Fruit fly (Drosophila melanogaster) whole organism, embryonic: Measurements from ENCODE around the gene CG14269.

Experiments used
- Antp ChIP-seq: fragments of 200-800 bp; sonication (Bioruptor generic); optimal IDR thresholded peaks from 3 replicates; lab custom pipeline; 2016; ENCODE audit warnings: missing biosample characterization, missing genetic modification characterization
- Bdp1 ChIP-seq: fragments of 200-800 bp; sonication (Bioruptor generic); optimal IDR thresholded peaks from 3 replicates; lab custom pipeline; 2016; ENCODE audit warnings: missing biosample characterization, missing genetic modification characterization
- CG10267 ChIP-seq: fragments of 200-800 bp; sonication (Bioruptor generic); optimal IDR thresholded peaks from 2 replicates; lab custom pipeline; 2018; ENCODE audit warnings: missing biosample characterization, mild to moderate bottlenecking, missing genetic modification characterization, moderate library complexity
- CG10959 ChIP-seq: fragments of 200-800 bp; sonication (Bioruptor generic); IDR thresholded peaks from 2 replicates; pipeline ENCODE4 v1.3.6; 2022; ENCODE audit warnings: missing biosample characterization, missing genetic modification characterization
- CG11504 ChIP-seq: fragments of 200-800 bp; sonication (Bioruptor generic); optimal IDR thresholded peaks from 3 replicates; lab custom pipeline; 2019; ENCODE audit warnings: missing biosample characterization, mild to moderate bottlenecking, missing genetic modification characterization, moderate library complexity
- CG12659 ChIP-seq: fragments of 200-800 bp; sonication (Bioruptor generic); optimal IDR thresholded peaks from 3 replicates; lab custom pipeline; 2017; ENCODE audit warnings: mild to moderate bottlenecking, missing biosample characterization, missing genetic modification reagents, missing genetic modification characterization
- CG15073 ChIP-seq: fragments of 200-800 bp; sonication (Bioruptor generic); optimal IDR thresholded peaks from 2 replicates; lab custom pipeline; 2016; ENCODE audit warnings: missing biosample characterization, missing genetic modification characterization
- CG1529 ChIP-seq: fragments of 200-800 bp; sonication (Bioruptor generic); optimal IDR thresholded peaks from 3 replicates; lab custom pipeline; 2018; ENCODE audit warnings: missing biosample characterization, missing genetic modification characterization
- CG17361 ChIP-seq: fragments of 200-800 bp; sonication (Bioruptor generic); IDR thresholded peaks from 3 replicates; pipeline ENCODE4 v1.3.6; 2022; ENCODE audit warnings: missing biosample characterization, missing genetic modification characterization
- CG17912 ChIP-seq: fragments of 200-800 bp; sonication (Bioruptor generic); optimal IDR thresholded peaks from 2 replicates; lab custom pipeline; 2018; ENCODE audit warnings: missing biosample characterization, mild to moderate bottlenecking, missing genetic modification characterization
- CG2875 ChIP-seq: fragments of 200-800 bp; sonication (Bioruptor generic); optimal IDR thresholded peaks from 2 replicates; lab custom pipeline; 2017; ENCODE audit warnings: missing biosample characterization, mild to moderate bottlenecking, missing genetic modification characterization, missing genetic modification reagents
- CG2889 ChIP-seq: fragments of 200-800 bp; sonication (Bioruptor generic); IDR thresholded peaks from 3 replicates; pipeline ENCODE4 v1.3.6; 2022; ENCODE audit warnings: missing biosample characterization, missing genetic modification characterization
- CG33557 ChIP-seq: fragments of 200-800 bp; sonication (Bioruptor generic); optimal IDR thresholded peaks from 2 replicates; lab custom pipeline; 2019; ENCODE audit warnings: missing biosample characterization, mild to moderate bottlenecking, missing genetic modification characterization, moderate library complexity
- CG34224 ChIP-seq: fragments of 200-800 bp; sonication (Bioruptor generic); IDR thresholded peaks from 3 replicates; pipeline ENCODE4 v1.3.6; 2022; ENCODE audit warnings: missing biosample characterization, missing genetic modification characterization; ENCODE audit not compliant: partially characterized antibody
- CG34422 ChIP-seq: fragments of 200-800 bp; sonication (Bioruptor generic); IDR thresholded peaks from 3 replicates; pipeline ENCODE4 v1.3.6; 2022; ENCODE audit warnings: missing biosample characterization, missing genetic modification characterization
- CG3838 ChIP-seq: fragments of 200-800 bp; sonication (Bioruptor generic); optimal IDR thresholded peaks from 3 replicates; lab custom pipeline; 2016; ENCODE audit warnings: missing biosample characterization, missing genetic modification characterization
- CG42726 ChIP-seq: fragments of 200-800 bp; sonication (Bioruptor generic); IDR thresholded peaks from 2 replicates; pipeline ENCODE4 v1.3.6; 2022; ENCODE audit warnings: missing biosample characterization, missing genetic modification characterization; ENCODE audit not compliant: partially characterized antibody
- CG4360 ChIP-seq: fragments of 200-800 bp; sonication (Bioruptor generic); IDR thresholded peaks from 2 replicates; pipeline ENCODE4 v1.3.6; 2022; ENCODE audit warnings: missing biosample characterization, missing genetic modification characterization
- CG7786 ChIP-seq: fragments of 200-800 bp; sonication (Bioruptor generic); optimal IDR thresholded peaks from 2 replicates; lab custom pipeline; 2016; ENCODE audit warnings: missing biosample characterization, missing genetic modification characterization
- CG8388 ChIP-seq: fragments of 200-800 bp; sonication (Bioruptor generic); optimal IDR thresholded peaks from 2 replicates; lab custom pipeline; 2019; ENCODE audit warnings: missing biosample characterization, mild to moderate bottlenecking, missing genetic modification characterization, moderate library complexity
- CG9727 ChIP-seq: fragments of 200-800 bp; sonication (Bioruptor generic); optimal IDR thresholded peaks from 3 replicates; lab custom pipeline; 2017; ENCODE audit warnings: missing biosample characterization, mild to moderate bottlenecking, missing genetic modification characterization
- CrebB ChIP-seq: fragments of 200-800 bp; sonication (Bioruptor generic); optimal IDR thresholded peaks from 3 replicates; lab custom pipeline; 2018; ENCODE audit warnings: missing biosample characterization, mild to moderate bottlenecking, missing genetic modification characterization
- Dek ChIP-seq: fragments of 200-800 bp; sonication (Bioruptor generic); optimal IDR thresholded peaks from 3 replicates; lab custom pipeline; 2019; ENCODE audit warnings: missing biosample characterization, mild to moderate bottlenecking, missing genetic modification characterization, moderate library complexity
- Dref ChIP-seq: fragments of 200-800 bp; sonication (Bioruptor generic); IDR thresholded peaks from 2 replicates; pipeline ENCODE4 v1.3.6; 2022; ENCODE audit warnings: missing biosample characterization, missing genetic modification characterization
- Drgx ChIP-seq: fragments of 200-800 bp; sonication (Bioruptor generic); IDR thresholded peaks from 2 replicates; pipeline ENCODE4 v1.3.6; 2022; ENCODE audit warnings: missing biosample characterization, missing genetic modification characterization
- E2f1 ChIP-seq: fragments of 200-800 bp; sonication (Bioruptor generic); IDR thresholded peaks from 2 replicates; pipeline ENCODE4 v1.3.6; 2022; ENCODE audit warnings: missing biosample characterization, missing genetic modification characterization
- GATAe ChIP-seq: fragments of 200-800 bp; sonication (Bioruptor generic); conservative IDR thresholded peaks from 2 replicates; pipeline ENCODE4 v1.3.6; 2022; ENCODE audit warnings: missing biosample characterization, missing genetic modification characterization
- H2.0 ChIP-seq: fragments of 200-800 bp; sonication (Bioruptor generic); IDR thresholded peaks from 2 replicates; pipeline ENCODE4 v1.3.6; 2022; ENCODE audit warnings: missing biosample characterization, missing genetic modification characterization
- HLH54F ChIP-seq: fragments of 200-800 bp; sonication (Bioruptor generic); optimal IDR thresholded peaks from 3 replicates; lab custom pipeline; 2016; ENCODE audit warnings: missing biosample characterization, missing genetic modification characterization
- HmgZ ChIP-seq: fragments of 200-800 bp; sonication (Bioruptor generic); optimal IDR thresholded peaks from 2 replicates; lab custom pipeline; 2018; ENCODE audit warnings: missing biosample characterization, mild to moderate bottlenecking, missing genetic modification characterization
- Hsf ChIP-seq: fragments of 200-800 bp; sonication (Bioruptor generic); optimal IDR thresholded peaks from 3 replicates; lab custom pipeline; 2016; ENCODE audit warnings: missing biosample characterization, missing genetic modification characterization
- Max ChIP-seq: fragments of 200-800 bp; sonication (Bioruptor generic); optimal IDR thresholded peaks from 2 replicates; lab custom pipeline; 2016; ENCODE audit warnings: missing biosample characterization, mild to moderate bottlenecking, missing genetic modification characterization
- Mrtf ChIP-seq: fragments of 200-800 bp; sonication (Bioruptor generic); IDR thresholded peaks from 3 replicates; pipeline ENCODE4 v1.3.6; 2022; ENCODE audit warnings: missing biosample characterization, missing genetic modification characterization
- NFAT ChIP-seq: fragments of 200-800 bp; sonication (Bioruptor generic); IDR thresholded peaks from 2 replicates; pipeline ENCODE4 v1.3.6; 2022; ENCODE audit warnings: missing biosample characterization, missing genetic modification characterization
- Nf-YC ChIP-seq: fragments of 200-800 bp; optimal IDR thresholded peaks from 3 replicates; lab custom pipeline; 2019; ENCODE audit warnings: missing biosample characterization, mild to moderate bottlenecking, missing genetic modification characterization, moderate library complexity
- Trl ChIP-seq, 3 experiments: fragments of >200 bp in 2 of 3; fragments of 200-800 bp in 1 of 3; sonication (Bioruptor generic) in 1 of 3; optimal IDR thresholded peaks; 2 replicates in 1 of 3; 3 replicates in 2 of 3; lab custom pipeline; 2016 to 2017; ENCODE audit warnings: missing biosample characterization in 1 of 3, missing genetic modification characterization in 1 of 3
- Usf ChIP-seq: fragments of 200-800 bp; sonication (Bioruptor generic); optimal IDR thresholded peaks from 2 replicates; lab custom pipeline; 2017; ENCODE audit warnings: missing genotype, missing biosample characterization, missing genetic modification characterization
- Vsx1 ChIP-seq: fragments of 200-800 bp; sonication (Bioruptor generic); optimal IDR thresholded peaks from 2 replicates; lab custom pipeline; 2017; ENCODE audit warnings: missing biosample characterization, mild to moderate bottlenecking, missing genetic modification characterization, missing genetic modification reagents
- al ChIP-seq: fragments of 200-800 bp; sonication (Bioruptor generic); IDR thresholded peaks from 2 replicates; pipeline ENCODE4 v1.3.6; 2022; ENCODE audit warnings: missing biosample characterization, missing genetic modification characterization
- chif ChIP-seq, 2 experiments: fragments of 200-800 bp; sonication (Bioruptor generic); optimal IDR thresholded peaks; 3 replicates each; lab custom pipeline; 2016; ENCODE audit warnings: missing biosample characterization in 2 of 2, missing genetic modification characterization in 2 of 2
- dm ChIP-seq: fragments of 200-800 bp; sonication (Bioruptor generic); optimal IDR thresholded peaks from 3 replicates; lab custom pipeline; 2016; ENCODE audit warnings: missing biosample characterization, missing genetic modification characterization
- fd96Cb ChIP-seq: fragments of 200-800 bp; sonication (Bioruptor generic); optimal IDR thresholded peaks from 2 replicates; lab custom pipeline; 2018; ENCODE audit warnings: missing biosample characterization, mild to moderate bottlenecking, missing genetic modification characterization, moderate library complexity
- gsb-n ChIP-seq: fragments of 200-800 bp; sonication (Bioruptor generic); optimal IDR thresholded peaks from 3 replicates; lab custom pipeline; 2018; ENCODE audit warnings: missing biosample characterization, mild to moderate bottlenecking, missing genetic modification characterization
- jing ChIP-seq: fragments of 200-800 bp; sonication (Bioruptor generic); optimal IDR thresholded peaks from 2 replicates; lab custom pipeline; 2018; ENCODE audit warnings: missing biosample characterization, mild to moderate bottlenecking, missing genetic modification characterization
- jumu ChIP-seq: fragments of 200-800 bp; sonication (Bioruptor generic); optimal IDR thresholded peaks from 3 replicates; lab custom pipeline; 2016; ENCODE audit warnings: missing biosample characterization, missing genetic modification characterization
- klu ChIP-seq: fragments of 200-800 bp; sonication (Bioruptor generic); IDR thresholded peaks from 2 replicates; pipeline ENCODE4 v1.3.6; 2022; ENCODE audit warnings: missing biosample characterization, missing genetic modification characterization
- slbo ChIP-seq: fragments of 200-800 bp; sonication (Bioruptor generic); IDR thresholded peaks from 2 replicates; pipeline ENCODE4 v1.3.6; 2022; ENCODE audit warnings: missing biosample characterization, missing genetic modification characterization
- slp2 ChIP-seq: fragments of 200-800 bp; sonication (Bioruptor generic); optimal IDR thresholded peaks from 2 replicates; lab custom pipeline; 2016; ENCODE audit warnings: missing biosample characterization, missing genetic modification characterization
- vfl ChIP-seq: fragments of 200-800 bp; sonication (Bioruptor generic); optimal IDR thresholded peaks from 2 replicates; lab custom pipeline; 2016; ENCODE audit warnings: missing biosample characterization, missing genetic modification characterization
- vvl ChIP-seq: fragments of 200-800 bp; sonication (Bioruptor generic); IDR thresholded peaks from 2 replicates; pipeline ENCODE4 v1.3.6; 2022; ENCODE audit warnings: missing biosample characterization, missing genetic modification characterization
- yki ChIP-seq: fragments of >200 bp; optimal IDR thresholded peaks from 3 replicates; lab custom pipeline; 2018
- zf30C ChIP-seq: fragments of 200-800 bp; sonication (Bioruptor generic); optimal IDR thresholded peaks from 3 replicates; lab custom pipeline; 2018; ENCODE audit warnings: missing biosample characterization, mild to moderate bottlenecking, missing genetic modification characterization

Gene CG14269

DNA sequence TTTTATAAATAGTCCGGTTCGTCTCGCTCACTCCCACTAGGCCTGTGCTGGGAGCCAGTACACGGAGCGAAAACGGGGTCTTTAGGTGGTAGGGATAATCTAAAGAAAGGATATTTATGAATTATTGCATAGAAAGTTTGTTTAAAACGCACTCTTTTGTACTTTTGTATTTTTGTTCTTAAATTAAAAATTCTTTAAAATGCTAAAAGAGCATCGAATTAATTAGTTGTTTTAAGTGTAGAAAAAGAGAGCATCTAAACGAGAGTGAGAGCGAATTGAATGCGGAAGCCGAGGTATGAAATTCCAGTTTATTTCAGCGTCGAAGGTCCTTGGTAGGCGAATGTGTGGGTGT is 8.0 kb downstream of the CG14269 start (continued):
- TF ChIP-seq CG33557 (GFP tag; lab: Kevin White, UChicago) (peak; percentile 87), Mrtf (GFP tag; lab: Robert Waterston, UW) (no peak), al (GFP tag; lab: Robert Waterston, UW) (0 out of 2 replicates have a peak, but pooled peaks have one; percentile 38), Drgx (peak; percentile 73), Max (GFP tag; lab: Kevin White, UChicago) (peak; percentile 10), CG12659 (GFP tag; lab: Kevin White, UChicago) (peak; percentile 51), yki (lab: Kevin White, UChicago) (no peak), chif (GFP tag; optimal IDR thresholded peaks at IDR 0.05; lab: Kevin White, UChicago) (peak; percentile 85 to 91), vfl (GFP tag; lab: Kevin White, UChicago) (peak; percentile 34), CG34422 (GFP tag; lab: Robert Waterston, UW) (0 out of 3 replicates have a peak, but pooled peaks have one; percentile 19), CG10267 (tag; lab: Kevin White, UChicago) (peak; percentile 68), HLH54F (GFP tag; lab: Kevin White, UChicago) (peak; percentile 26), GATAe (GFP tag; lab: Robert Waterston, UW) (no peak), Dref (GFP tag; lab: Robert Waterston, UW) (no peak), CG11504 (tag; lab: Kevin White, UChicago) (peak; percentile 66), Nf-YC (tag; lab: Kevin White, UChicago) (no peak), CG42726 (GFP tag; lab: Robert Waterston, UW) (no peak), CG15073 (GFP tag; lab: Kevin White, UChicago) (peak; percentile 23), CrebB (tag; lab: Kevin White, UChicago) (peak; percentile 59), HmgZ (tag; lab: Kevin White, UChicago) (peak; percentile 53), Hsf (GFP tag; lab: Kevin White, UChicago) (peak; percentile 89), klu (GFP tag; lab: Robert Waterston, UW) (0 out of 2 replicates have a peak, but pooled peaks have one; percentile 21), Trl (optimal IDR thresholded peaks at IDR 0.05; lab: Kevin White, UChicago) (no peak), Trl (GFP tag; optimal IDR thresholded peaks at IDR 0.05; lab: Kevin White, UChicago) (peak; percentile 68), CG2875 (peak; percentile 63), CG17912 (GFP tag; lab: Kevin White, UChicago) (no peak), jing (GFP tag; lab: Kevin White, UChicago) (peak; percentile 60), jumu (GFP tag; lab: Kevin White, UChicago) (peak; percentile 62), Antp (GFP tag; lab: Kevin White, UChicago) (peak; percentile 53), CG8388 (GFP tag; lab: Kevin White, UChicago) (peak; percentile 57), CG4360 (GFP tag; lab: Robert Waterston, UW) (0 out of 2 replicates have a peak, but pooled peaks have one; percentile 6), CG3838 (GFP tag; lab: Kevin White, UChicago) (peak; percentile 33), CG9727 (peak; percentile 82), CG10959 (GFP tag; lab: Robert Waterston, UW) (peak; percentile 82), CG34224 (GFP tag; lab: Robert Waterston, UW) (no peak), dm (GFP tag; lab: Kevin White, UChicago) (peak; percentile 63), CG17361 (GFP tag; lab: Robert Waterston, UW) (peak; percentile 56), Usf (GFP tag; lab: Kevin White, UChicago) (peak; percentile 78), H2.0 (GFP tag; lab: Robert Waterston, UW) (peak; percentile 77), slbo (peak; percentile 64), vvl (GFP tag; lab: Robert Waterston, UW) (peak; percentile 76), zf30C (GFP tag; lab: Kevin White, UChicago) (peak; percentile 97), CG7786 (GFP tag; lab: Kevin White, UChicago) (peak; percentile 72), Bdp1 (peak; percentile 92), Dek (peak; percentile 12), fd96Cb (peak; percentile 66), NFAT (GFP tag; lab: Robert Waterston, UW) (no peak), CG2889 (GFP tag; lab: Robert Waterston, UW) (no peak), E2f1 (peak; percentile 67), Vsx1 (GFP tag; lab: Kevin White, UChicago) (peak; percentile 45), CG1529 (GFP tag; lab: Kevin White, UChicago) (peak; percentile 68), slp2 (GFP tag; lab: Kevin White, UChicago) (no peak), gsb-n (tag; lab: Kevin White, UChicago) (peak; percentile 87)
